Fruit fly (Drosophila melanogaster) whole organism, embryonic: ENCODE data around the gene fan.
A peak's percentile ranks its signal among the peaks of the same experiment; 100 is the strongest.

Source experiments
- Ada2b ChIP-seq: fragments of 200-800 bp; sonication (Bioruptor generic); IDR thresholded peaks from 2 replicates; pipeline ENCODE4 v1.3.6; 2022; ENCODE audit warnings: missing biosample characterization, missing genetic modification characterization
- B-H1 ChIP-seq: fragments of 200-800 bp; sonication (Bioruptor generic); IDR thresholded peaks from 3 replicates; pipeline ENCODE4 v1.3.6; 2022; ENCODE audit warnings: missing biosample characterization, missing genetic modification characterization
- Blimp-1 ChIP-seq: fragments of 200-800 bp; sonication (Bioruptor generic); optimal IDR thresholded peaks from 3 replicates; lab custom pipeline; 2018; ENCODE audit warnings: missing biosample characterization, missing genetic modification characterization, mild to moderate bottlenecking, moderate library complexity, missing genetic modification reagents
- BtbVII ChIP-seq: fragments of 200-800 bp; sonication (Bioruptor generic); optimal IDR thresholded peaks from 3 replicates; lab custom pipeline; 2017; ENCODE audit warnings: missing biosample characterization, mild to moderate bottlenecking, missing genetic modification characterization
- CG10366 ChIP-seq: fragments of 200-800 bp; sonication (Bioruptor generic); IDR thresholded peaks from 2 replicates; pipeline ENCODE4 v1.3.6; 2022; ENCODE audit warnings: missing biosample characterization, missing genetic modification characterization
- CG11085 ChIP-seq: fragments of 200-800 bp; sonication (Bioruptor generic); IDR thresholded peaks from 2 replicates; pipeline ENCODE4 v1.3.6; 2022; ENCODE audit warnings: missing biosample characterization, missing genetic modification characterization
- CG11504 ChIP-seq: fragments of 200-800 bp; sonication (Bioruptor generic); optimal IDR thresholded peaks from 3 replicates; lab custom pipeline; 2019; ENCODE audit warnings: missing biosample characterization, mild to moderate bottlenecking, missing genetic modification characterization, moderate library complexity
- CG11696 ChIP-seq: fragments of 200-800 bp; sonication (Bioruptor generic); IDR thresholded peaks from 2 replicates; pipeline ENCODE4 v1.3.6; 2022; ENCODE audit warnings: missing biosample characterization, missing genetic modification characterization
- CG12071 ChIP-seq: fragments of 200-800 bp; sonication (Bioruptor generic); optimal IDR thresholded peaks from 3 replicates; lab custom pipeline; 2018; ENCODE audit warnings: missing biosample characterization, mild to moderate bottlenecking, missing genetic modification characterization
- CG12236 ChIP-seq: fragments of 200-800 bp; sonication (Bioruptor generic); optimal IDR thresholded peaks from 2 replicates; lab custom pipeline; 2016; ENCODE audit warnings: missing biosample characterization, missing genetic modification characterization
- CG13775 ChIP-seq: fragments of 200-800 bp; sonication (Bioruptor generic); optimal IDR thresholded peaks from 3 replicates; lab custom pipeline; 2017; ENCODE audit warnings: missing biosample characterization, mild to moderate bottlenecking, missing genetic modification characterization
- CG13894 ChIP-seq: fragments of 200-800 bp; sonication (Bioruptor generic); optimal IDR thresholded peaks from 3 replicates; lab custom pipeline; 2018; ENCODE audit warnings: missing biosample characterization, mild to moderate bottlenecking, missing genetic modification characterization, moderate library complexity
- CG1529 ChIP-seq: fragments of 200-800 bp; sonication (Bioruptor generic); optimal IDR thresholded peaks from 3 replicates; lab custom pipeline; 2018; ENCODE audit warnings: missing biosample characterization, missing genetic modification characterization
- CG15479 ChIP-seq: fragments of 200-800 bp; sonication (Bioruptor generic); optimal IDR thresholded peaks from 3 replicates; lab custom pipeline; 2019; ENCODE audit warnings: missing biosample characterization, mild to moderate bottlenecking, missing genetic modification characterization, moderate library complexity
- CG1603 ChIP-seq: fragments of 200-800 bp; sonication (Bioruptor generic); optimal IDR thresholded peaks from 2 replicates; lab custom pipeline; 2019; ENCODE audit warnings: missing biosample characterization, mild to moderate bottlenecking, missing genetic modification characterization, moderate library complexity
- CG32767 ChIP-seq: fragments of 200-800 bp; sonication (Bioruptor generic); IDR thresholded peaks from 2 replicates; pipeline ENCODE4 v1.3.6; 2022; ENCODE audit warnings: missing biosample characterization, missing genetic modification characterization
- CG4820 ChIP-seq: fragments of 200-800 bp; sonication (Bioruptor generic); optimal IDR thresholded peaks from 3 replicates; lab custom pipeline; 2016; ENCODE audit warnings: missing biosample characterization, missing genetic modification characterization
- CG7928 ChIP-seq: fragments of 200-800 bp; sonication (Bioruptor generic); optimal IDR thresholded peaks from 2 replicates; lab custom pipeline; 2017; ENCODE audit warnings: missing biosample characterization, mild to moderate bottlenecking, missing genetic modification characterization
- CG9876 ChIP-seq: fragments of 200-800 bp; sonication (Bioruptor generic); optimal IDR thresholded peaks from 2 replicates; lab custom pipeline; 2016; ENCODE audit warnings: missing biosample characterization, missing genetic modification characterization
- CoRest ChIP-seq: fragments of 200-800 bp; sonication (Bioruptor generic); optimal IDR thresholded peaks from 3 replicates; lab custom pipeline; 2018; ENCODE audit warnings: missing biosample characterization, mild to moderate bottlenecking, missing genetic modification characterization, moderate library complexity
- Dp ChIP-seq: fragments of 200-800 bp; sonication (Bioruptor generic); optimal IDR thresholded peaks from 2 replicates; lab custom pipeline; 2018; ENCODE audit warnings: missing biosample characterization, mild to moderate bottlenecking, missing genetic modification characterization, moderate library complexity
- ERR ChIP-seq: fragments of 200-800 bp; sonication (Bioruptor generic); optimal IDR thresholded peaks from 2 replicates; lab custom pipeline; 2016; ENCODE audit warnings: missing biosample characterization, missing genetic modification characterization
- Ets65A ChIP-seq: fragments of 200-800 bp; sonication (Bioruptor generic); peaks from one replicate; lab custom pipeline; 2016; ENCODE audit warnings: missing biosample characterization, missing genetic modification characterization
- Hmx ChIP-seq: fragments of 200-800 bp; sonication (Bioruptor generic); optimal IDR thresholded peaks from 2 replicates; lab custom pipeline; 2016; ENCODE audit warnings: missing biosample characterization, missing genetic modification characterization
- Hr3 ChIP-seq: fragments of 200-800 bp; sonication (Bioruptor generic); optimal IDR thresholded peaks from 3 replicates; lab custom pipeline; 2016; ENCODE audit warnings: missing biosample characterization, missing genetic modification characterization
- Hr39 ChIP-seq: fragments of >200 bp; optimal IDR thresholded peaks from 2 replicates; lab custom pipeline; 2017
- Hr78 ChIP-seq, 2 experiments: fragments of 200-800 bp in 1 of 2; fragments of >200 bp in 1 of 2; sonication (Bioruptor generic) in 1 of 2; optimal IDR thresholded peaks; 2 replicates each; lab custom pipeline; 2017 to 2019; ENCODE audit warnings: missing biosample characterization in 2 of 2, missing genetic modification characterization in 2 of 2, mild to moderate bottlenecking in 1 of 2, moderate library complexity in 1 of 2
- MBD-R2 ChIP-seq: fragments of 200-800 bp; sonication (Bioruptor generic); IDR thresholded peaks from 2 replicates; pipeline ENCODE4 v1.3.6; 2022; ENCODE audit warnings: missing biosample characterization, missing genetic modification characterization
- MESR4 ChIP-seq: fragments of 200-800 bp; sonication (Bioruptor generic); optimal IDR thresholded peaks from 2 replicates; lab custom pipeline; 2018; ENCODE audit warnings: missing biosample characterization, mild to moderate bottlenecking, missing genetic modification characterization, moderate library complexity
- Stat92E ChIP-seq, 3 experiments: fragments of >200 bp in 2 of 3; fragments of 200-800 bp in 1 of 3; sonication (Bioruptor generic) in 1 of 3; optimal IDR thresholded peaks; 2 replicates each; lab custom pipeline; 2017 to 2019; ENCODE audit warnings: missing biosample characterization in 3 of 3, missing genetic modification characterization in 3 of 3, mild to moderate bottlenecking in 1 of 3, moderate library complexity in 1 of 3
- ap ChIP-seq: fragments of 200-800 bp; sonication (Bioruptor generic); IDR thresholded peaks from 2 replicates; pipeline ENCODE4 v1.3.6; 2022; ENCODE audit warnings: missing biosample characterization, missing genetic modification characterization
- ato ChIP-seq: fragments of 200-800 bp; sonication (Bioruptor generic); IDR thresholded peaks from 2 replicates; pipeline ENCODE4 v1.3.6; 2022; ENCODE audit warnings: missing biosample characterization, missing genetic modification characterization; ENCODE audit not compliant: partially characterized antibody
- bcd ChIP-seq: fragments of 200-800 bp; sonication (Bioruptor generic); optimal IDR thresholded peaks from 2 replicates; lab custom pipeline; 2017; ENCODE audit warnings: missing biosample characterization, mild to moderate bottlenecking, missing genetic modification characterization
- bsh ChIP-seq, 2 experiments: fragments of 200-800 bp; sonication (Bioruptor generic); optimal IDR thresholded peaks; 2 replicates each; lab custom pipeline; 2017 to 2018; ENCODE audit warnings: mild to moderate bottlenecking in 2 of 2, missing biosample characterization in 2 of 2, missing genetic modification characterization in 2 of 2, moderate library complexity in 1 of 2
- chn ChIP-seq: fragments of 200-800 bp; sonication (Bioruptor generic); optimal IDR thresholded peaks from 2 replicates; lab custom pipeline; 2016; ENCODE audit warnings: missing biosample characterization, missing genetic modification characterization
- emc ChIP-seq: fragments of 200-800 bp; sonication (Bioruptor generic); optimal IDR thresholded peaks from 2 replicates; lab custom pipeline; 2016; ENCODE audit warnings: missing biosample characterization, missing genetic modification characterization
- hkb ChIP-seq, 2 experiments: fragments of 200-800 bp in 1 of 2; fragments of >200 bp in 1 of 2; sonication (Bioruptor generic) in 1 of 2; IDR thresholded peaks in 1 of 2; optimal IDR thresholded peaks in 1 of 2; 2 replicates each; pipeline versions ENCODE4 v1.3.6 to Lab custom; 2017 to 2022; ENCODE audit warnings: missing biosample characterization in 1 of 2, missing genetic modification characterization in 1 of 2
- jing ChIP-seq: fragments of 200-800 bp; sonication (Bioruptor generic); optimal IDR thresholded peaks from 2 replicates; lab custom pipeline; 2018; ENCODE audit warnings: missing biosample characterization, mild to moderate bottlenecking, missing genetic modification characterization
- ken ChIP-seq: fragments of 200-800 bp; sonication (Bioruptor generic); IDR thresholded peaks from 3 replicates; pipeline ENCODE4 v1.3.6; 2022; ENCODE audit warnings: missing biosample characterization, missing genetic modification characterization
- mam ChIP-seq: fragments of 200-800 bp; sonication (Bioruptor generic); optimal IDR thresholded peaks from 3 replicates; lab custom pipeline; 2016; ENCODE audit warnings: missing biosample characterization, missing genetic modification characterization
- oc ChIP-seq: fragments of 200-800 bp; sonication (Bioruptor generic); optimal IDR thresholded peaks from 2 replicates; lab custom pipeline; 2018; ENCODE audit warnings: missing biosample characterization, mild to moderate bottlenecking, missing genetic modification characterization, moderate library complexity
- phol ChIP-seq: fragments of 200-800 bp; sonication (Bioruptor generic); optimal IDR thresholded peaks from 3 replicates; lab custom pipeline; 2018; ENCODE audit warnings: missing biosample characterization, mild to moderate bottlenecking, missing genetic modification characterization, moderate library complexity
- psq ChIP-seq: fragments of 200-800 bp; sonication (Bioruptor generic); optimal IDR thresholded peaks from 2 replicates; lab custom pipeline; 2017; ENCODE audit warnings: missing biosample characterization, missing genetic modification characterization
- shn ChIP-seq: fragments of 200-800 bp; sonication (Bioruptor generic); optimal IDR thresholded peaks from 3 replicates; lab custom pipeline; 2016; ENCODE audit warnings: missing biosample characterization, missing genetic modification characterization
- slp2 ChIP-seq: fragments of 200-800 bp; sonication (Bioruptor generic); optimal IDR thresholded peaks from 2 replicates; lab custom pipeline; 2016; ENCODE audit warnings: missing biosample characterization, missing genetic modification characterization
- stwl ChIP-seq: fragments of 200-800 bp; sonication (Bioruptor generic); optimal IDR thresholded peaks from 3 replicates; lab custom pipeline; 2018; ENCODE audit warnings: missing biosample characterization, mild to moderate bottlenecking, missing genetic modification characterization, moderate library complexity
- tap ChIP-seq: fragments of 200-800 bp; optimal IDR thresholded peaks from 3 replicates; lab custom pipeline; 2019; ENCODE audit warnings: missing biosample characterization, mild to moderate bottlenecking, missing genetic modification characterization, moderate library complexity
- tgo ChIP-seq: fragments of 200-800 bp; sonication (Bioruptor generic); IDR thresholded peaks from 3 replicates; pipeline ENCODE4 v1.3.6; 2022; ENCODE audit warnings: missing biosample characterization, missing genetic modification characterization
- vvl ChIP-seq: fragments of 200-800 bp; sonication (Bioruptor generic); IDR thresholded peaks from 2 replicates; pipeline ENCODE4 v1.3.6; 2022; ENCODE audit warnings: missing biosample characterization, missing genetic modification characterization
- wor ChIP-seq: fragments of 200-800 bp; sonication (Bioruptor generic); IDR thresholded peaks from 2 replicates; pipeline ENCODE4 v1.3.6; 2022; ENCODE audit warnings: missing biosample characterization, missing genetic modification characterization

fan gene

dm6 chr3L:8096106-8096558, 12.8 kb upstream of the fan start (continued):
- no peak for TF ChIP-seq stwl (tag; lab: Kevin White, UChicago)
- no peak for TF ChIP-seq Hr39 (lab: Kevin White, UChicago)
- peak; percentile 82 for TF ChIP-seq CG4820
- TF ChIP-seq Stat92E (GFP tag; optimal IDR thresholded peaks at IDR 0.05; lab: Kevin White, UChicago): peak in 1 of 3 experiments; percentile 83
- TF ChIP-seq CG11696 (GFP tag; lab: Robert Waterston, UW): peak; percentile 83
- TF ChIP-seq CG15479 (GFP tag; lab: Kevin White, UChicago): no peak
- TF ChIP-seq BtbVII (GFP tag; lab: Kevin White, UChicago): peak; percentile 98
- peak; percentile 91 for TF ChIP-seq oc (tag; lab: Kevin White, UChicago)
- peak; percentile 82 for TF ChIP-seq shn
- TF ChIP-seq vvl (GFP tag; lab: Robert Waterston, UW): peak; percentile 90
- no peak for TF ChIP-seq hkb (optimal IDR thresholded peaks at IDR 0.05; lab: Kevin White, UChicago)
- TF ChIP-seq hkb (GFP tag; IDR thresholded peaks at IDR 0.05; lab: Robert Waterston, UW): peak; percentile 96
- TF ChIP-seq CG11085 (GFP tag; lab: Robert Waterston, UW): peak; percentile 92
- peak; percentile 78 for TF ChIP-seq chn
- TF ChIP-seq ERR (GFP tag; lab: Kevin White, UChicago): peak; percentile 75
- TF ChIP-seq CG11504 (tag; lab: Kevin White, UChicago): peak; percentile 95
- TF ChIP-seq CG1603 (tag; lab: Kevin White, UChicago): no peak
- TF ChIP-seq Hr3 (GFP tag; lab: Kevin White, UChicago): peak; percentile 94
- TF ChIP-seq phol (tag; lab: Kevin White, UChicago): peak; percentile 85
- TF ChIP-seq CG1529 (GFP tag; lab: Kevin White, UChicago): peak; percentile 69
- TF ChIP-seq CoRest: peak; percentile 98
- TF ChIP-seq CG13894 (tag; lab: Kevin White, UChicago): peak; percentile 97
- peak; percentile 81 for TF ChIP-seq psq
- peak; percentile 96 for TF ChIP-seq CG13775 (GFP tag; lab: Kevin White, UChicago)
- peak; percentile 20 for TF ChIP-seq MESR4 (GFP tag; lab: Kevin White, UChicago)
- peak; percentile 12 for TF ChIP-seq Hmx
- TF ChIP-seq ato: no peak
- TF ChIP-seq ken (GFP tag; lab: Robert Waterston, UW): peak; percentile 78; the same call in 2 of the 3 replicates
- TF ChIP-seq tap (tag; lab: Kevin White, UChicago): peak; percentile 89
- TF ChIP-seq Ada2b (GFP tag; lab: Robert Waterston, UW): peak; percentile 94
- peak; percentile 82 for TF ChIP-seq CG9876 (GFP tag; lab: Kevin White, UChicago)
- peak; percentile 94 for TF ChIP-seq CG32767 (GFP tag; lab: Robert Waterston, UW)
- TF ChIP-seq mam: peak; percentile 89
- TF ChIP-seq B-H1: peak; percentile 87; the same call in 2 of the 3 replicates
- peak; percentile 79 for TF ChIP-seq CG7928 (GFP tag; lab: Kevin White, UChicago)
- peak; percentile 14 for TF ChIP-seq Dp (GFP tag; lab: Kevin White, UChicago)
- TF ChIP-seq MBD-R2 (GFP tag; lab: Robert Waterston, UW): peak; percentile 85
- TF ChIP-seq Blimp-1 (GFP tag; lab: Kevin White, UChicago): peak; percentile 72
- peak; percentile 97 for TF ChIP-seq bcd (GFP tag; lab: Kevin White, UChicago)
- TF ChIP-seq CG12236 (GFP tag; lab: Kevin White, UChicago): peak; percentile 30
- peak; percentile 74 to 78 for TF ChIP-seq bsh (GFP tag; optimal IDR thresholded peaks at IDR 0.05; lab: Kevin White, UChicago)
- peak in 1 of 2 experiments; percentile 61 for TF ChIP-seq Hr78 (GFP tag; optimal IDR thresholded peaks at IDR 0.05; lab: Kevin White, UChicago)
- peak; percentile 86 for TF ChIP-seq wor (GFP tag; lab: Robert Waterston, UW)
- TF ChIP-seq tgo: peak; percentile 95
- peak; percentile 96 for TF ChIP-seq Ets65A
- TF ChIP-seq slp2 (GFP tag; lab: Kevin White, UChicago): peak; percentile 63
- TF ChIP-seq emc (GFP tag; lab: Kevin White, UChicago): peak; percentile 72
- peak; percentile 70 for TF ChIP-seq CG12071 (GFP tag; lab: Kevin White, UChicago)
- peak; percentile 94 for TF ChIP-seq CG10366
- TF ChIP-seq ap (GFP tag; lab: Robert Waterston, UW): peak; percentile 87
- TF ChIP-seq jing (GFP tag; lab: Kevin White, UChicago): peak; percentile 69
